Fruit fly (Drosophila melanogaster): Measurements from ENCODE around the gene Tsp.

The Tsp gene

DNA sequence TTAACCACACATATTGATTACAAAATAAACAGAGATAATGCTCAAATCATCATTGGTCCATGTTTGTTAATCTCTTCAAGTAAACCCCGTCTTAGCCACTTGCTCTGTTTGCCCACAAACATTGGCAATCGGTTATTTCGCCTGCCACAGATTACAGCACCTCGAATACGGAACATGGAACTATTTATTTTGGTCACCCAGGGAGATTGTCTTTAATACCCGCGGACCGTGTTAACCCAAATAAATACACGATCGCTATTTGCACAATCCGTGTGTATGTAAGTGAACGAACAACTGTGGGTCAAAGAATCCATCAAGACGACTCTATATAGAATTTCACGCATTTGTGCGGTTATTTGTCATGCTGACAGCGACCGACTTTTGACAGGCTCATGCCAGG, 8.1 kb downstream of the Tsp start (continued):
- TF ChIP-seq klu (GFP tag; IDR thresholded peaks at IDR 0.05) (no peak), CG11093 (GFP tag; IDR thresholded peaks at IDR 0.05) (no peak), disco-r (GFP tag; optimal IDR thresholded peaks at IDR 0.05) (no peak), al (GFP tag; IDR thresholded peaks at IDR 0.05) (no peak), vvl (GFP tag; IDR thresholded peaks at IDR 0.05) (no peak), CG2202 (tag; optimal IDR thresholded peaks at IDR 0.05) (peak; percentile 80), NK7.1 (GFP tag; optimal IDR thresholded peaks at IDR 0.05) (peak; percentile 31), Xrp1 (GFP tag; IDR thresholded peaks at IDR 0.05) (peak; percentile 77), sc (optimal IDR thresholded peaks at IDR 0.05) (no peak), sc (GFP tag; optimal IDR thresholded peaks at IDR 0.05) (peak; percentile 67), Awh (GFP tag; IDR thresholded peaks at IDR 0.05) (no peak), CG14710 (tag; optimal IDR thresholded peaks at IDR 0.05) (peak; percentile 57), pum (GFP tag; optimal IDR thresholded peaks at IDR 0.05) (no peak), CHES-1-like (GFP tag; optimal IDR thresholded peaks at IDR 0.05) (no peak), Neu2 (GFP tag; optimal IDR thresholded peaks at IDR 0.05; ENCODE audit: borderline replicate concordance) (peak; percentile 52), Sry-β (GFP tag; optimal IDR thresholded peaks at IDR 0.05) (no peak), cwo (GFP tag; optimal IDR thresholded peaks at IDR 0.05) (no peak), slp2 (GFP tag; optimal IDR thresholded peaks at IDR 0.05) (no peak), seq (GFP tag; IDR thresholded peaks at IDR 0.05) (no peak), Fer2 (tag; optimal IDR thresholded peaks at IDR 0.05) (no peak), phol (tag; optimal IDR thresholded peaks at IDR 0.05) (no peak), CG7987 (GFP tag; optimal IDR thresholded peaks at IDR 0.05) (no peak), CG1602 (GFP tag; optimal IDR thresholded peaks at IDR 0.05) (peak; percentile 55), Doc2 (GFP tag; IDR thresholded peaks at IDR 0.05) (no peak), CG7271 (tag; optimal IDR thresholded peaks at IDR 0.05) (peak; percentile 80), gem (tag; optimal IDR thresholded peaks at IDR 0.05) (peak; percentile 55), gcm2 (GFP tag; optimal IDR thresholded peaks at IDR 0.05) (no peak), Atf-2 (GFP tag; optimal IDR thresholded peaks at IDR 0.05) (no peak), nerfin-1 (tag; optimal IDR thresholded peaks at IDR 0.05) (no peak), Antp (GFP tag; optimal IDR thresholded peaks at IDR 0.05) (no peak), nau (GFP tag; optimal IDR thresholded peaks at IDR 0.05) (no peak), ERR (GFP tag; optimal IDR thresholded peaks at IDR 0.05) (no peak), HLH4C (GFP tag; IDR thresholded peaks at IDR 0.05; ENCODE audit: partially characterized antibody) (no peak), TFAM (GFP tag; optimal IDR thresholded peaks at IDR 0.05) (no peak), D (optimal IDR thresholded peaks at IDR 0.05) (no peak), D (GFP tag; optimal IDR thresholded peaks at IDR 0.05) (no peak), CG16863 (GFP tag; optimal IDR thresholded peaks at IDR 0.05) (peak; percentile 21), Lim3 (GFP tag; IDR thresholded peaks at IDR 0.05) (no peak), CG15479 (GFP tag; optimal IDR thresholded peaks at IDR 0.05) (peak; percentile 91), usp (GFP tag; optimal IDR thresholded peaks at IDR 0.05) (no peak), CG10209 (GFP tag; optimal IDR thresholded peaks at IDR 0.05) (peak; percentile 64), Ravus (GFP tag; IDR thresholded peaks at IDR 0.05) (no peak), Ssrp (tag; optimal IDR thresholded peaks at IDR 0.05) (no peak), CG13123 (GFP tag; optimal IDR thresholded peaks at IDR 0.05) (peak; percentile 33), corto (GFP tag; optimal IDR thresholded peaks at IDR 0.05) (no peak), exex (tag; optimal IDR thresholded peaks at IDR 0.05) (no peak), schlank (tag; optimal IDR thresholded peaks at IDR 0.05) (no peak), abd-A (tag; optimal IDR thresholded peaks at IDR 0.05) (no peak), Hmx (GFP tag; optimal IDR thresholded peaks at IDR 0.05) (no peak), CG5953 (GFP tag; IDR thresholded peaks at IDR 0.05) (no peak), Dad (GFP tag; optimal IDR thresholded peaks at IDR 0.05) (no peak), CG3281 (GFP tag; optimal IDR thresholded peaks at IDR 0.05) (no peak)
